Worm (Caenorhabditis elegans) whole organism, young adult: ENCODE results near the gene F56D6.23.

Source experiments
- B0336.3 ChIP-seq: fragments of 200-800 bp; sonication (Bioruptor generic); IDR thresholded peaks from 2 replicates; pipeline ENCODE4 v1.3.6; 2022; ENCODE audit warnings: missing genetic modification characterization, missing compliant biosample characterization
- C17E4.6 ChIP-seq: fragments of 200-800 bp; sonication (Bioruptor generic); IDR thresholded peaks from 2 replicates; pipeline ENCODE4 v1.3.6; 2022; ENCODE audit warnings: missing genetic modification reagents, missing genetic modification characterization, missing compliant biosample characterization
- F22D6.2 ChIP-seq: sonication (generic microtip); optimal IDR thresholded peaks from 2 replicates; lab custom pipeline; 2016; ENCODE audit warnings: mild to moderate bottlenecking, missing genetic modification characterization, missing compliant biosample characterization
- F23B12.7 ChIP-seq: sonication (generic microtip); optimal IDR thresholded peaks from 2 replicates; lab custom pipeline; 2017; ENCODE audit warnings: missing genetic modification characterization, mild to moderate bottlenecking, missing compliant biosample characterization, antibody characterized with exemption, moderate library complexity; ENCODE audit not compliant: insufficient read depth
- F37B4.10 ChIP-seq: fragments of 200-800 bp; sonication (Bioruptor generic); IDR thresholded peaks from 2 replicates; pipeline ENCODE4 v1.3.6; 2022; ENCODE audit warnings: missing genetic modification characterization, missing compliant biosample characterization
- F39B2.1 ChIP-seq: fragments of 200-800 bp; sonication (Bioruptor generic); IDR thresholded peaks from 2 replicates; pipeline ENCODE4 v1.3.6; 2022; ENCODE audit warnings: missing genetic modification reagents, missing genetic modification characterization, missing compliant biosample characterization
- F49E8.2 ChIP-seq: sonication (generic microtip); optimal IDR thresholded peaks from 3 replicates; lab custom pipeline; 2017; ENCODE audit warnings: missing genetic modification characterization, mild to moderate bottlenecking, missing compliant biosample characterization, antibody characterized with exemption, moderate library complexity; ENCODE audit not compliant: insufficient read depth
- F57A8.1 ChIP-seq: fragments of 200-800 bp; sonication (Bioruptor generic); optimal IDR thresholded peaks from 2 replicates; lab custom pipeline; 2018; ENCODE audit warnings: mild to moderate bottlenecking, missing genetic modification characterization, moderate library complexity, missing compliant biosample characterization
- K11D2.4 ChIP-seq: fragments of 200-800 bp; sonication (Bioruptor generic); IDR thresholded peaks from 2 replicates; pipeline ENCODE4 v1.3.6; 2022; ENCODE audit warnings: missing genetic modification reagents, missing genetic modification characterization, missing compliant biosample characterization
- T07F8.4 ChIP-seq: sonication (generic microtip); optimal IDR thresholded peaks from 2 replicates; lab custom pipeline; 2016; ENCODE audit warnings: mild to moderate bottlenecking, missing genetic modification characterization, moderate library complexity, missing compliant biosample characterization
- Y53G8AR.9 ChIP-seq: fragments of 200-800 bp; sonication (Bioruptor generic); conservative IDR thresholded peaks from 2 replicates; pipeline ENCODE4 v1.3.6; 2022; ENCODE audit warnings: missing genetic modification reagents, missing genetic modification characterization, missing compliant biosample characterization
- ZK185.1 ChIP-seq: sonication (generic microtip); optimal IDR thresholded peaks from 2 replicates; lab custom pipeline; 2016; ENCODE audit warnings: mild to moderate bottlenecking, missing genetic modification characterization, missing compliant biosample characterization; ENCODE audit not compliant: poor library complexity, severe bottlenecking
- aptf-2 ChIP-seq: fragments of 200-800 bp; sonication (Bioruptor generic); conservative IDR thresholded peaks from 2 replicates; pipeline ENCODE4 v1.3.6; 2022; ENCODE audit warnings: missing genetic modification reagents, missing genetic modification characterization, missing compliant biosample characterization
- attf-5 ChIP-seq: fragments of 200-800 bp; sonication (Bioruptor generic); optimal IDR thresholded peaks from 2 replicates; lab custom pipeline; 2018; ENCODE audit warnings: mild to moderate bottlenecking, missing genetic modification characterization, missing compliant biosample characterization
- cebp-2 ChIP-seq: fragments of 200-800 bp; sonication (Bioruptor generic); IDR thresholded peaks from 2 replicates; pipeline ENCODE4 v1.3.6; 2022; ENCODE audit warnings: missing genetic modification characterization, missing compliant biosample characterization
- ceh-40 ChIP-seq: fragments of 200-800 bp; sonication (Bioruptor generic); IDR thresholded peaks from 2 replicates; pipeline ENCODE4 v1.3.6; 2022; ENCODE audit warnings: missing genetic modification characterization, missing compliant biosample characterization
- dpff-1 ChIP-seq: sonication (generic microtip); optimal IDR thresholded peaks from 2 replicates; lab custom pipeline; 2017; ENCODE audit warnings: mild to moderate bottlenecking, missing genetic modification characterization, missing compliant biosample characterization
- hlh-12 ChIP-seq: sonication (generic microtip); optimal IDR thresholded peaks from 2 replicates; lab custom pipeline; 2016; ENCODE audit warnings: missing genetic modification characterization, missing compliant biosample characterization
- lin-26 ChIP-seq: fragments of 200-800 bp; sonication (Bioruptor generic); IDR thresholded peaks from 2 replicates; pipeline ENCODE4 v1.3.6; 2022; ENCODE audit warnings: missing genetic modification reagents, missing genetic modification characterization, missing compliant biosample characterization
- lin-35 ChIP-seq, 3 experiments: fragments of 150-350 bp in 2 of 3; sonication (generic microtip) in 1 of 3; optimal IDR thresholded peaks; 2 replicates each; lab custom pipeline; 2014 to 2018; ENCODE audit warnings: missing biosample characterization in 3 of 3, missing genetic modification characterization in 3 of 3, missing genetic modification reagents in 3 of 3
- lin-40 ChIP-seq: sonication (generic microtip); optimal IDR thresholded peaks from 2 replicates; lab custom pipeline; 2016; ENCODE audit warnings: missing genetic modification characterization, mild to moderate bottlenecking, missing compliant biosample characterization, missing genotype, missing genetic modification reagents
- lin-54 ChIP-seq: fragments of 200-800 bp; sonication (Bioruptor generic); optimal IDR thresholded peaks from 2 replicates; lab custom pipeline; 2018; ENCODE audit warnings: mild to moderate bottlenecking, missing genetic modification characterization, missing compliant biosample characterization
- madf-3 ChIP-seq: fragments of 200-800 bp; sonication (Bioruptor generic); IDR thresholded peaks from 2 replicates; pipeline ENCODE4 v1.3.6; 2022; ENCODE audit warnings: missing genetic modification reagents, missing genetic modification characterization, missing compliant biosample characterization
- mcd-1 ChIP-seq: fragments of 200-800 bp; sonication (Bioruptor generic); IDR thresholded peaks from 2 replicates; pipeline ENCODE4 v1.3.6; 2022; ENCODE audit warnings: missing genetic modification reagents, missing genetic modification characterization, missing compliant biosample characterization
- mel-28 ChIP-seq: sonication (generic microtip); optimal IDR thresholded peaks from 2 replicates; lab custom pipeline; 2016; ENCODE audit warnings: borderline replicate concordance, mild to moderate bottlenecking, missing genetic modification characterization, missing compliant biosample characterization
- nfyb-1 ChIP-seq: fragments of 200-800 bp; sonication (Bioruptor generic); IDR thresholded peaks from 2 replicates; pipeline ENCODE4 v1.3.6; 2022; ENCODE audit warnings: missing genetic modification reagents, missing genetic modification characterization, missing compliant biosample characterization
- nhr-120 ChIP-seq: fragments of 200-800 bp; sonication (Bioruptor generic); IDR thresholded peaks from 2 replicates; pipeline ENCODE4 v1.3.6; 2022; ENCODE audit warnings: missing genetic modification characterization, missing compliant biosample characterization
- nhr-80 ChIP-seq: sonication (generic microtip); optimal IDR thresholded peaks from 2 replicates; lab custom pipeline; 2016; ENCODE audit warnings: missing genetic modification characterization, missing compliant biosample characterization
- rcor-1 ChIP-seq: fragments of 200-800 bp; sonication (Bioruptor generic); IDR thresholded peaks from 2 replicates; pipeline ENCODE4 v1.3.6; 2022; ENCODE audit warnings: missing genetic modification reagents, missing genetic modification characterization, missing compliant biosample characterization
- repo-1 ChIP-seq: sonication (generic microtip); optimal IDR thresholded peaks from 2 replicates; lab custom pipeline; 2017; ENCODE audit warnings: mild to moderate bottlenecking, missing genetic modification characterization, missing compliant biosample characterization
- snpc-4 ChIP-seq, 5 experiments: fragments of 150-350 bp in 1 of 5; sonication (generic microtip) in 4 of 5; optimal IDR thresholded peaks; 2 replicates each; lab custom pipeline; 2014 to 2018; ENCODE audit warnings: missing genetic modification characterization in 5 of 5, missing biosample characterization in 3 of 5, antibody characterized with exemption in 2 of 5, mild to moderate bottlenecking in 2 of 5, missing compliant biosample characterization in 2 of 5, missing genotype in 2 of 5, moderate library complexity in 2 of 5, missing genetic modification reagents in 1 of 5
- xnd-1 ChIP-seq: sonication (generic microtip); optimal IDR thresholded peaks from 2 replicates; lab custom pipeline; 2016; ENCODE audit warnings: missing genotype, missing genetic modification reagents, missing genetic modification characterization, missing compliant biosample characterization
- zfh-2 ChIP-seq: fragments of 200-800 bp; sonication (Bioruptor generic); conservative IDR thresholded peaks from 2 replicates; pipeline ENCODE4 v1.3.6; 2022; ENCODE audit warnings: missing genetic modification reagents, missing genetic modification characterization, missing compliant biosample characterization
- ztf-28 ChIP-seq: fragments of 200-800 bp; sonication (Bioruptor generic); IDR thresholded peaks from 2 replicates; pipeline ENCODE4 v1.3.6; 2022; ENCODE audit warnings: missing genetic modification reagents, missing genetic modification characterization, missing compliant biosample characterization
- ztf-6 ChIP-seq: fragments of 200-800 bp; sonication (Bioruptor generic); IDR thresholded peaks from 2 replicates; pipeline ENCODE4 v1.3.6; 2022; ENCODE audit warnings: missing genetic modification reagents, missing genetic modification characterization, missing compliant biosample characterization

Gene F56D6.23

DNA sequence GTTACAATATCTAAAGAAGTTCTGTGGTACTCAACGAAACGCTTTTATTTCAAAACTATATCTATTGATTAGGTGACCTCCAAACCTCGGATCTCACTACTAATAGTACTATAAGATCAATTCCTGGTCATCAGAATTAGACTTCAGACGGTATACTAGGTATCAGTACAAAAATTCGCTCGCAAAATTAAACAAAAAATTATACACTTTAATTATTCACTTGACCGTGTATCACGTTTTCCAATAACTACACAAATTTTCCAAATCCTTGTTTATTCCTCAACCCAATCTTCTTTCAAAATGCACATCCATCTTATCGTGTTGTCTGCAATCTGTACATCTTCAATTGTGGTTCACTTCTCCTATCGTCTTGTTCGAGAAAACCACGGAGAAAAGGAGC is at the start of gene F56D6.23:
Gene F56D6.23, plus strand, starts transcription at position 301 of the 400 bp plus-strand sequence.
- TF ChIP-seq lin-54 (GFP tag; lab: Kevin White, UChicago) (no peak), ceh-40 (GFP tag; lab: Robert Waterston, UW) (no peak), hlh-12 (tag; lab: Kevin White, UChicago) (no peak), Y53G8AR.9 (no peak), rcor-1 (no peak), ZK185.1 (tag; lab: Kevin White, UChicago) (no peak), mel-28 (tag; lab: Kevin White, UChicago) (no peak), C17E4.6 (GFP tag; lab: Robert Waterston, UW) (no peak), nhr-120 (GFP tag; lab: Robert Waterston, UW) (no peak), dpff-1 (tag; lab: Kevin White, UChicago) (no peak), K11D2.4 (GFP tag; lab: Robert Waterston, UW) (no peak), repo-1 (no peak), lin-26 (GFP tag; lab: Robert Waterston, UW) (no peak)
- TF ChIP-seq, all 124 proteins: peak for 0

DNA sequence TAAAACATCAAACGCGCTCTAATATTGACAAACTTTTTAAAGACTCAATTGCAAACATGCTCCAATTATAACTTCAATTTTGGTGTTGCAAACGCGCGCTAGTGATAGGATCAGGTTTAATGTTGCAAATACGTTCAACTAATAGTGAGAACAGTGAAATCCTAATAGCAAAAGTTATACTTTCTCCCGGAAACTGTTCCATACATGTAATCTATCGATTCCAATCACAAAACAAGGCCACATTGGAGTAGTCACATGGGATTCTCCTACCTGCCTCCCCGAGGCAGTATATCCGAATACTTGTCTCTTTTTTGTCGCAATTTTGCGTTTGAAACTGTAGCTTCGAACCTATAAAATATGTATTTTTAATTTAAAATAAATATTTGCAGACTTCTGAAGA is 48.4 kb upstream of the F56D6.23 start:
- TF ChIP-seq lin-40 (no peak), cebp-2 (no peak), nfyb-1 (GFP tag; lab: Robert Waterston, UW) (no peak), ztf-6 (GFP tag; lab: Robert Waterston, UW) (no peak), B0336.3 (GFP tag; lab: Robert Waterston, UW) (no peak), F57A8.1 (GFP tag; lab: Kevin White, UChicago) (no peak), ztf-28 (GFP tag; lab: Robert Waterston, UW) (no peak), F49E8.2 (tag; lab: Kevin White, UChicago) (no peak), aptf-2 (GFP tag; lab: Robert Waterston, UW) (no peak), nhr-80 (tag; lab: Kevin White, UChicago) (no peak), F37B4.10 (GFP tag; lab: Robert Waterston, UW) (no peak), F23B12.7 (no peak), xnd-1 (no peak)

DNA sequence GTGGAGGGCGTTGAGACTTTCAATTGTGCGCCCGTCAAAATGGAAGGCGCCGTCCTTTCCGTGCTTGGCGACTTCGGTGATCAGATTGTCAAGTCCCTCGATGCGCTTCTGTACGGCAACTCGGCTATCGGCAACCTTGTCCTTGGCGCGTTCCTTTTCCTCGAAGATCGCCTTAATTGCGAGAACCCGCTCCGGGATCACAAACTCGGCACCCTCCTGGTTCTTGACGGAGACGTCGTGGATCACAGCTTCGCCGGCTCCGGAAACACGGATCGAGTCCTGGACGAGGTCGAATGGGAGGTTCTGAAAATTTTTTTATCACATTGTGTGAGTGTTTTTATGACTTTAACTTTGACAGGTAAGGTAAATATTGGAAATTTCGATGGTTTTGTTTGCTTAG is 45.1 kb upstream of the F56D6.23 start:
- peak in 1 of 3 experiments; percentile 25 for TF ChIP-seq lin-35 (GFP tag; optimal IDR thresholded peaks at IDR 0.05; lab: Kevin White, UChicago)
- no peak for TF ChIP-seq T07F8.4 (tag; lab: Kevin White, UChicago)
- TF ChIP-seq zfh-2, result peak; percentile 50

DNA sequence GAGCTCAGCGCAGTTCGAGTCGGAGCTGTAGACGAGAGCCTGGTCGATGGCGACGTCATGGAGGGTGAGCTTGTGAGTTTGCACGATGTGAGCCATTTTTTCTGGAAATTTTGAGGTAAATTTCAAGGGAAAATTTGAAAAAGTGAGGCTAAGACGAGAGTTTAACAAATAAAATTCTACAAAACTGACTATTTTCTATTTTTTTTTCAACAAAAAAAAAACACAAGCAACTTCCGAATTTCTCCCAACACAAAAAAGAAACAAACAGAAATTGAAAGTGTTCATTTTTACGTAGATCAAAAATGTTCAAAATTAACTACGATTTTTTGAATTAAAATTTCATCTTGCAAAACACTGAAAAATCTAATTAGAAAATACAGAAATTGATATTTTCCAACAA is 44.6 kb upstream of the F56D6.23 start, which contains the start of gene F37C4.5:
Gene F37C4.5, minus strand, starts transcription at position 101 of the 400 bp plus-strand sequence.
- TF ChIP-seq madf-3 (no peak), F39B2.1 (GFP tag; lab: Robert Waterston, UW) (no peak), snpc-4 (GFP tag; optimal IDR thresholded peaks at IDR 0.05; lab: Kevin White, UChicago) (no peak), snpc-4 (tag; optimal IDR thresholded peaks at IDR 0.05; lab: Kevin White, UChicago) (no peak), mcd-1 (GFP tag; lab: Robert Waterston, UW) (no peak), attf-5 (GFP tag; lab: Kevin White, UChicago) (no peak), F22D6.2 (no peak)
